Worm (Caenorhabditis elegans): Measurements from ENCODE around the gene col-128.

The col-128 gene

ce11 chrIV:11520960-11521359, 30.8 kb downstream of the col-128 start, which contains the start of the genes M04B2.4 and gfl-1 (continued):
- TF ChIP-seq ets-5 (GFP tag; IDR thresholded peaks at IDR 0.05) (no peak), nhr-19 (GFP tag; conservative IDR thresholded peaks at IDR 0.05) (peak; percentile 43), ztf-11 (tag; optimal IDR thresholded peaks at IDR 0.05) (no peak), C16A3.4 (tag; optimal IDR thresholded peaks at IDR 0.05) (peak; percentile 64), blmp-1 (tag; optimal IDR thresholded peaks at IDR 0.05) (peak; percentile 49), tlp-1 (tag; optimal IDR thresholded peaks at IDR 0.05) (no peak), nhr-77 (tag; optimal IDR thresholded peaks at IDR 0.05) (peak; percentile 7), nhr-47 (tag; optimal IDR thresholded peaks at IDR 0.05) (peak; percentile 51), nhr-90 (tag; optimal IDR thresholded peaks at IDR 0.05; ENCODE audit: poor library complexity) (peak; percentile 13), grh-1 (GFP tag; IDR thresholded peaks at IDR 0.05) (no peak)

ce11 chrIV:11510664-11511063, 41.1 kb downstream of the col-128 start, which contains the start of gene M04B2.6:
Gene M04B2.6 (minus strand): TSS chrIV:11510764.
- TF ChIP-seq tlp-1 (tag; optimal IDR thresholded peaks at IDR 0.05) (no peak), mep-1 (tag; optimal IDR thresholded peaks at IDR 0.05) (no peak), blmp-1 (tag; optimal IDR thresholded peaks at IDR 0.05) (no peak), nhr-85 (tag) (no peak), lin-14 (GFP tag; optimal IDR thresholded peaks at IDR 0.05) (no peak), mef-2 (tag; optimal IDR thresholded peaks at IDR 0.05) (no peak), pqm-1 (tag; optimal IDR thresholded peaks at IDR 0.05) (no peak), nhr-19 (GFP tag; conservative IDR thresholded peaks at IDR 0.05) (no peak), rnt-1 (tag; optimal IDR thresholded peaks at IDR 0.05) (no peak), skn-1 (tag; optimal IDR thresholded peaks at IDR 0.05) (no peak), ces-1 (GFP tag; optimal IDR thresholded peaks at IDR 0.05) (no peak), lin-39 (tag; optimal IDR thresholded peaks at IDR 0.05) (no peak), swsn-7 (tag; optimal IDR thresholded peaks at IDR 0.05) (no peak), ceh-82 (tag; optimal IDR thresholded peaks at IDR 0.05) (no peak), ama-1 (optimal IDR thresholded peaks at IDR 0.05) (no peak)

ce11 chrIV:11504416-11504815, 47.3 kb downstream of the col-128 start, which contains the start of gene twk-25:
Gene twk-25 (plus strand): TSS chrIV:11504716.
- no peak for TF ChIP-seq fkh-8 (tag; optimal IDR thresholded peaks at IDR 0.05)
- no peak for TF ChIP-seq nhr-20 (tag; optimal IDR thresholded peaks at IDR 0.05)
- TF ChIP-seq nhr-47 (tag; optimal IDR thresholded peaks at IDR 0.05) = no peak

- TF ChIP-seq lin-14 (GFP tag; optimal IDR thresholded peaks at IDR 0.05) (peak; percentile 17), nhr-85 (tag) (peak; percentile 75), nhr-77 (tag; optimal IDR thresholded peaks at IDR 0.05) (no peak), blmp-1 (tag; optimal IDR thresholded peaks at IDR 0.05) (peak; percentile 34), nhr-47 (tag; optimal IDR thresholded peaks at IDR 0.05) (no peak), nhr-20 (tag; optimal IDR thresholded peaks at IDR 0.05) (peak; percentile 40), mab-9 (GFP tag; IDR thresholded peaks at IDR 0.05) (no peak), swsn-7 (tag; optimal IDR thresholded peaks at IDR 0.05) (no peak), hlh-4 (tag; optimal IDR thresholded peaks at IDR 0.05) (no peak), alr-1 (tag; optimal IDR thresholded peaks at IDR 0.05; ENCODE audit: borderline replicate concordance) (no peak), ets-5 (GFP tag; IDR thresholded peaks at IDR 0.05) (no peak), jun-1 (tag; optimal IDR thresholded peaks at IDR 0.05) (no peak), C16A3.4 (tag; optimal IDR thresholded peaks at IDR 0.05) (no peak), ceh-8 (GFP tag; optimal IDR thresholded peaks at IDR 0.05) (no peak), unc-130 (tag; optimal IDR thresholded peaks at IDR 0.05) (peak; percentile 24), hlh-17 (GFP tag; optimal IDR thresholded peaks at IDR 0.05; ENCODE audit: borderline replicate concordance) (no peak), ceh-63 (GFP tag; optimal IDR thresholded peaks at IDR 0.05) (no peak), nhr-237 (tag; optimal IDR thresholded peaks at IDR 0.05) (no peak), C04F5.9 (tag; optimal IDR thresholded peaks at IDR 0.05) (no peak), sptf-1 (tag; optimal IDR thresholded peaks at IDR 0.05) (no peak), egl-27 (tag; optimal IDR thresholded peaks at IDR 0.05) (no peak), tbx-2 (tag; optimal IDR thresholded peaks at IDR 0.05) (peak; percentile 5), mef-2 (tag; optimal IDR thresholded peaks at IDR 0.05) (no peak), elt-3 (tag; optimal IDR thresholded peaks at IDR 0.05) (peak in 2 of 6 experiments; percentile 10 to 16), lin-15B (tag; optimal IDR thresholded peaks at IDR 0.05) (no peak), nhr-19 (GFP tag; conservative IDR thresholded peaks at IDR 0.05) (0 out of 2 replicates have a peak, but pooled peaks have one; percentile 3), isw-1 (GFP tag; IDR thresholded peaks at IDR 0.05) (no peak), nhr-90 (tag; optimal IDR thresholded peaks at IDR 0.05; ENCODE audit: poor library complexity) (peak; percentile 8), ztf-4 (tag; optimal IDR thresholded peaks at IDR 0.05) (no peak), sup-37 (GFP tag; optimal IDR thresholded peaks at IDR 0.05) (no peak), ztf-11 (tag; optimal IDR thresholded peaks at IDR 0.05) (no peak), nhr-71 (tag; optimal IDR thresholded peaks at IDR 0.05) (peak; percentile 25), nhr-11 (tag; optimal IDR thresholded peaks at IDR 0.05) (no peak), snu-23 (GFP tag; optimal IDR thresholded peaks at IDR 0.05) (peak; percentile 21)
Measured at ce11 chrIV:11503654-11504053, 48.1 kb downstream of the col-128 start.

All from whole organism, L1 larva.